Fruit fly (Drosophila melanogaster): ENCODE results near the gene CG6769.

The CG6769 gene

DNA sequence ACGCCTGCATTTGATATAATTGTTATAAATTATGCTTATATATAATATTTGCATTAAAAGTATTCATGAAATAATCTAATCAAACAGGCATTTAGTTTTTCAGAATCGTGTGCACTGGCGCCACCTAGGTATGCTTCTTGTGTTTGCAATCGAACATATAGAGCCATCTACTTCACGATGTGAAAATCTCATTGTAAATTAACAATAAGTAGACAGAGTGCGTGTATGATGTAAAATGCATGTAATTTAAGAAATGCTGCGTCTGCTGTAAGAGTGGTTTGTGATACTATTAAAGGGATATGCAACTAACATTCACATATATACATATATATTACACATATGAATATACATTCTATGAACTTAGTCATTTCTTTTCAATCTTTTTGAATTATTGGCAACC, 40.5 kb upstream of the CG6769 start (continued):
- TF ChIP-seq CG32532 (GFP tag; IDR thresholded peaks at IDR 0.05) (peak; percentile 68), hth (optimal IDR thresholded peaks at IDR 0.05) (no peak), CG3407 (GFP tag; optimal IDR thresholded peaks at IDR 0.05) (no peak), BEAF-32 (GFP tag; optimal IDR thresholded peaks at IDR 0.05) (no peak), mam (GFP tag; optimal IDR thresholded peaks at IDR 0.05) (peak; percentile 16), CG14441 (GFP tag; IDR thresholded peaks at IDR 0.05) (no peak), CG3847 (GFP tag; IDR thresholded peaks at IDR 0.05) (peak; percentile 30), mirr (GFP tag; optimal IDR thresholded peaks at IDR 0.05) (no peak), tin (GFP tag; optimal IDR thresholded peaks at IDR 0.05) (peak; percentile 28), NfI (GFP tag; optimal IDR thresholded peaks at IDR 0.05) (peak; percentile 22), CG33213 (GFP tag; optimal IDR thresholded peaks at IDR 0.05) (peak; percentile 10), sd (tag; optimal IDR thresholded peaks at IDR 0.05) (peak; percentile 35), Sox102F (GFP tag; optimal IDR thresholded peaks at IDR 0.05) (peak; percentile 29), CG18262 (tag; optimal IDR thresholded peaks at IDR 0.05) (no peak), tna (GFP tag; IDR thresholded peaks at IDR 0.05; ENCODE audit: partially characterized antibody) (no peak), CoRest (tag; optimal IDR thresholded peaks at IDR 0.05) (peak; percentile 49), CG9932 (GFP tag; IDR thresholded peaks at IDR 0.05) (peak; percentile 58), CG11085 (GFP tag; IDR thresholded peaks at IDR 0.05) (peak; percentile 46; the same call in 1 of the 2 replicates), CG12769 (tag; optimal IDR thresholded peaks at IDR 0.05) (peak; percentile 31), wor (GFP tag; IDR thresholded peaks at IDR 0.05) (no peak), CG7372 (GFP tag; IDR thresholded peaks at IDR 0.05) (peak; percentile 7; the same call in 1 of the 2 replicates), Abd-B (GFP tag; optimal IDR thresholded peaks at IDR 0.05) (peak; percentile 31), CG7839 (tag; optimal IDR thresholded peaks at IDR 0.05) (peak; percentile 47), stwl (tag; optimal IDR thresholded peaks at IDR 0.05) (peak; percentile 31), CG17361 (GFP tag; IDR thresholded peaks at IDR 0.05) (peak; percentile 39; the same call in 1 of the 3 replicates), CG2678 (tag; optimal IDR thresholded peaks at IDR 0.05) (peak; percentile 25), salm (tag; optimal IDR thresholded peaks at IDR 0.05) (no peak), Tbp (GFP tag; optimal IDR thresholded peaks at IDR 0.05) (no peak), Nf-YA (GFP tag; IDR thresholded peaks at IDR 0.05) (no peak), Hr3 (GFP tag; optimal IDR thresholded peaks at IDR 0.05) (peak; percentile 19), pita (GFP tag; optimal IDR thresholded peaks at IDR 0.05) (peak; percentile 70), Myb (GFP tag; optimal IDR thresholded peaks at IDR 0.05) (peak; percentile 31), sug (tag; optimal IDR thresholded peaks at IDR 0.05) (peak; percentile 33), CG30403 (GFP tag; optimal IDR thresholded peaks at IDR 0.05) (peak; percentile 42), CG15514 (GFP tag; optimal IDR thresholded peaks at IDR 0.05) (peak; percentile 11), Max (GFP tag; optimal IDR thresholded peaks at IDR 0.05) (no peak), sens (GFP tag) (peak; percentile 62), dysf (GFP tag; IDR thresholded peaks at IDR 0.05) (peak; percentile 42; the same call in 1 of the 3 replicates), CG10462 (GFP tag; optimal IDR thresholded peaks at IDR 0.05) (no peak), bowl (GFP tag; IDR thresholded peaks at IDR 0.05) (no peak), Fer2 (tag; optimal IDR thresholded peaks at IDR 0.05) (no peak)

DNA sequence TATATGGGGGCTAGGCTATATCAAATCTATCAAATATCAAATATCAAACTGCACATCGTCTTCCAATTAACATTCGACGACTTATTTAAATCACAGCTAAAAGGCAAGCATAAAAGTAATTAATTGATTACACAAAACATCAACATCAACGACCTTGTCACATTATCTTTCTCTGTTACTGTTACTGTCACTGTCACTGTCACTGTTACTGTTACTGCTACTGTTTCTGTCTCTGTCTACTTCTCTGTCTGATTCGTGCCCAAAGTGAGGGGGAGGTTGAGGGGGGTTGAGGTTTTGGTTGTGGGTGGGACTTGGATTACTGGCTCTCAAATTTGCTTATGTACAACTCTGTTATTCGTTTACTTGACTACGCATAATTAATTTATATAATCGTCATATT, 39.3 kb upstream of the CG6769 start:
- TF ChIP-seq lab (GFP tag; optimal IDR thresholded peaks at IDR 0.05) = no peak
- TF ChIP-seq dimm (GFP tag; IDR thresholded peaks at IDR 0.05) = no peak
- no peak for TF ChIP-seq CG12236 (GFP tag; optimal IDR thresholded peaks at IDR 0.05)
- TF ChIP-seq Fer1 (GFP tag; optimal IDR thresholded peaks at IDR 0.05) = no peak
- TF ChIP-seq inv (GFP tag; IDR thresholded peaks at IDR 0.05; ENCODE audit: partially characterized antibody) = no peak
- TF ChIP-seq ranshi (GFP tag; IDR thresholded peaks at IDR 0.05) = no peak
- TF ChIP-seq sr (GFP tag; IDR thresholded peaks at IDR 0.05) = peak; percentile 35; the same call in 1 of the 3 replicates
- no peak for TF ChIP-seq CG13287 (GFP tag; IDR thresholded peaks at IDR 0.05; ENCODE audit: partially characterized antibody)
- TF ChIP-seq Hr78 (GFP tag; optimal IDR thresholded peaks at IDR 0.05) = no peak
- TF ChIP-seq eyg (GFP tag; optimal IDR thresholded peaks at IDR 0.05) = no peak
- TF ChIP-seq CG1529 (GFP tag; optimal IDR thresholded peaks at IDR 0.05) = no peak
- peak; percentile 38; the same call in 1 of the 2 replicates for TF ChIP-seq klu (GFP tag; IDR thresholded peaks at IDR 0.05)
- peak; percentile 38 for TF ChIP-seq ftz-f1 (GFP tag; optimal IDR thresholded peaks at IDR 0.05)

Data from whole organism, embryonic.